Worm (Caenorhabditis elegans) whole organism, L2 larva: ENCODE results near the gene K02B2.6.

Experiments used
- C34F6.9 ChIP-seq: fragments of 150-350 bp; optimal IDR thresholded peaks from 2 replicates; lab custom pipeline; 2014; ENCODE audit warnings: missing biosample characterization, missing genetic modification characterization
- F13H6.1 ChIP-seq: sonication (generic microtip); optimal IDR thresholded peaks from 2 replicates; lab custom pipeline; 2016; ENCODE audit warnings: missing genetic modification characterization, missing compliant biosample characterization
- Y55F3AM.14 ChIP-seq: fragments of 200-800 bp; sonication (Bioruptor generic); optimal IDR thresholded peaks from 2 replicates; lab custom pipeline; 2018; ENCODE audit warnings: mild to moderate bottlenecking, missing genetic modification characterization, missing compliant biosample characterization
- ZK546.5 ChIP-seq: sonication (generic microtip); optimal IDR thresholded peaks from 2 replicates; lab custom pipeline; 2017; ENCODE audit warnings: missing biosample characterization, missing genetic modification characterization
- alr-1 ChIP-seq: fragments of 150-350 bp; optimal IDR thresholded peaks from 2 replicates; lab custom pipeline; 2014; ENCODE audit warnings: missing biosample characterization, missing genetic modification characterization
- ama-1 ChIP-seq: fragments of 150-350 bp; optimal IDR thresholded peaks from 2 replicates; lab custom pipeline; 2018; ENCODE audit warnings: inconsistent platforms
- blmp-1 ChIP-seq: sonication (generic microtip); optimal IDR thresholded peaks from 2 replicates; lab custom pipeline; 2017; ENCODE audit warnings: missing genetic modification characterization, mild to moderate bottlenecking, missing compliant biosample characterization, antibody characterized with exemption, moderate library complexity; ENCODE audit not compliant: insufficient read depth
- ceh-16 ChIP-seq: fragments of 150-350 bp; optimal IDR thresholded peaks from 2 replicates; lab custom pipeline; 2014; ENCODE audit warnings: missing biosample characterization, missing genetic modification characterization
- ceh-82 ChIP-seq: fragments of 150-350 bp; optimal IDR thresholded peaks from 2 replicates; lab custom pipeline; 2014; ENCODE audit warnings: missing biosample characterization, missing genetic modification characterization
- crh-2 ChIP-seq: sonication (generic microtip); optimal IDR thresholded peaks from 2 replicates; lab custom pipeline; 2017; ENCODE audit warnings: missing biosample characterization, missing genetic modification characterization
- dmd-4 ChIP-seq: sonication (generic microtip); optimal IDR thresholded peaks from 2 replicates; lab custom pipeline; 2017; ENCODE audit warnings: missing biosample characterization, missing genetic modification characterization
- egl-27 ChIP-seq: sonication (generic microtip); optimal IDR thresholded peaks from 3 replicates; lab custom pipeline; 2017; ENCODE audit warnings: missing biosample characterization, missing genetic modification reagents, missing genetic modification characterization
- elt-1 ChIP-seq: fragments of 150-350 bp; optimal IDR thresholded peaks from 2 replicates; lab custom pipeline; 2014; ENCODE audit warnings: missing biosample characterization, missing genetic modification characterization
- fos-1 ChIP-seq: fragments of 150-350 bp; optimal IDR thresholded peaks from 2 replicates; lab custom pipeline; 2014; ENCODE audit warnings: missing biosample characterization, missing genetic modification characterization
- gmeb-1 ChIP-seq: fragments of 150-350 bp; optimal IDR thresholded peaks from 2 replicates; lab custom pipeline; 2014; ENCODE audit warnings: missing biosample characterization, missing genetic modification characterization
- lin-13 ChIP-seq: fragments of 150-350 bp; optimal IDR thresholded peaks from 2 replicates; lab custom pipeline; 2014; ENCODE audit warnings: missing biosample characterization, missing genetic modification reagents, missing genetic modification characterization
- lin-39 ChIP-seq: fragments of 150-350 bp; optimal IDR thresholded peaks from 2 replicates; lab custom pipeline; 2014; ENCODE audit warnings: missing biosample characterization, missing genetic modification reagents, missing genetic modification characterization
- lsy-2 ChIP-seq, 2 experiments: fragments of 150-350 bp in 1 of 2; sonication (generic microtip) in 1 of 2; optimal IDR thresholded peaks; 2 replicates each; lab custom pipeline; 2014 to 2017; ENCODE audit warnings: missing biosample characterization in 2 of 2, missing genetic modification characterization in 2 of 2
- nhr-11 ChIP-seq: fragments of 150-350 bp; optimal IDR thresholded peaks from 2 replicates; lab custom pipeline; 2014; ENCODE audit warnings: missing biosample characterization, missing genetic modification characterization
- nhr-12 ChIP-seq: fragments of 150-350 bp; optimal IDR thresholded peaks from 2 replicates; lab custom pipeline; 2014; ENCODE audit warnings: missing biosample characterization, missing genetic modification characterization
- nhr-129 ChIP-seq: fragments of 150-350 bp; optimal IDR thresholded peaks from 2 replicates; lab custom pipeline; 2014; ENCODE audit warnings: missing biosample characterization, missing genetic modification characterization
- nhr-21 ChIP-seq: fragments of 150-350 bp; optimal IDR thresholded peaks from 2 replicates; lab custom pipeline; 2014; ENCODE audit warnings: missing biosample characterization, missing genetic modification characterization
- nhr-25 ChIP-seq: fragments of 150-350 bp; sonication (generic microtip); optimal IDR thresholded peaks from 3 replicates; lab custom pipeline; 2014; ENCODE audit warnings: missing biosample characterization, missing genetic modification characterization
- nhr-6 ChIP-seq: fragments of 150-350 bp; optimal IDR thresholded peaks from 2 replicates; lab custom pipeline; 2014; ENCODE audit warnings: missing biosample characterization, missing genetic modification characterization
- peb-1 ChIP-seq: fragments of 150-350 bp; optimal IDR thresholded peaks from 2 replicates; lab custom pipeline; 2014; ENCODE audit warnings: missing biosample characterization, missing genetic modification characterization
- sem-4 ChIP-seq: fragments of 150-350 bp; optimal IDR thresholded peaks from 2 replicates; lab custom pipeline; 2014; ENCODE audit warnings: missing biosample characterization, missing genetic modification reagents, missing genetic modification characterization
- skn-1 ChIP-seq: sonication (generic microtip); optimal IDR thresholded peaks from 2 replicates; lab custom pipeline; 2017; ENCODE audit warnings: missing biosample characterization, missing genetic modification characterization
- sma-3 ChIP-seq: sonication (generic microtip); optimal IDR thresholded peaks from 2 replicates; lab custom pipeline; 2016; ENCODE audit warnings: missing genetic modification reagents, missing genetic modification characterization, missing compliant biosample characterization
- sma-9 ChIP-seq, 2 experiments: fragments of 150-350 bp in 1 of 2; sonication (generic microtip) in 1 of 2; optimal IDR thresholded peaks; 2 replicates each; lab custom pipeline; 2014 to 2016; ENCODE audit warnings: missing genetic modification characterization in 2 of 2, mild to moderate bottlenecking in 1 of 2, missing biosample characterization in 1 of 2, missing compliant biosample characterization in 1 of 2, missing genetic modification reagents in 1 of 2, moderate library complexity in 1 of 2
- unc-55 ChIP-seq: fragments of 150-350 bp; sonication (generic microtip); optimal IDR thresholded peaks from 3 replicates; lab custom pipeline; 2014; ENCODE audit warnings: missing biosample characterization, missing genetic modification reagents, missing genetic modification characterization
- ztf-1 ChIP-seq: fragments of 200-800 bp; sonication (Bioruptor generic); conservative IDR thresholded peaks from 2 replicates; pipeline ENCODE4 v1.3.6; 2022; ENCODE audit warnings: missing genetic modification characterization, missing compliant biosample characterization
- ztf-11 ChIP-seq: sonication (generic microtip); optimal IDR thresholded peaks from 2 replicates; lab custom pipeline; 2017; ENCODE audit warnings: missing biosample characterization, missing genetic modification characterization
- ztf-4 ChIP-seq: fragments of 150-350 bp; optimal IDR thresholded peaks from 2 replicates; lab custom pipeline; 2014; ENCODE audit warnings: missing biosample characterization, missing genetic modification characterization

The K02B2.6 gene

DNA sequence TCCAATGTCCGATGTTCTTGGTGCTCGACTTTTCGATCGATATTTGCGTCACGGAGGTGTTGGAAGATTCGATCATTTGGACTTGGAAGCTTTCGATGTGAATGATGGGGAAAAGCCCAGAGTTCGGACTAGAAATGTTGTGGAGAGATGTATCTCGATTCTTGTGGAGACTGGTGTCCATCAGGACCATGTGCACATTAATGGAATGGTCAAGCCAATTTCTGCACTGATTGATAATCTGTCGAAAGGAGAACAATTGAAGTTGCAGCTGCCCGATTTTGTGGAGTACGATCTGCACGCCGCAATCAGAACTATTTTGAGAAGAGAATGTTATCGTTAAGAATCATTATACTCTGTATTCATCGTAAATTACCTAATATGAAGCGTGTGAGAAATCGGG is 25.0 kb downstream of the K02B2.6 start:
- no peak for TF ChIP-seq F13H6.1 (tag; lab: Kevin White, UChicago)
- no peak for TF ChIP-seq crh-2 (tag; lab: Kevin White, UChicago)
- TF ChIP-seq blmp-1 = no peak
- TF ChIP-seq peb-1 (tag; lab: Kevin White, UChicago) = no peak
- TF ChIP-seq nhr-11 = no peak
- TF ChIP-seq unc-55 (GFP tag; lab: Kevin White, UChicago) = no peak

DNA sequence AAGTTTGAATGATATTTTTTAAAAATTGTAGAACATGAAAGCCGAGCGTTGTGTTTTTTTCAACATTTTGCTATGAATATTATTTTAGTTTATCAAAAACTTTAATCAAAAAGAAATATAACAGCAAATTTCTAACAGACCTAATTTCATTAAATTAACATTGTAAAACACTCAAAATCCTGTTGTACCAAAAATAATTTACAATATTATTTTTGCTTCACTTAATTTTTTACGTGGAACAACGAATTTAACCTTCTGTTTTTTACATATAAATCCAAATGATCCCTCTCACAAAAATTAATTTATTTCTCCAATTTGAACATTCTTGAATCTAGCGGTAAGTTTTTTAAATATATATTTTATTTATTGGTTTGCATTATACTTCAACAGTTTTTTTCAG is 28.0 kb downstream of the K02B2.6 start, which contains the start of gene H32C10.1:
TSS of gene H32C10.1 (plus strand) at position 301 of the 400 bp plus-strand sequence.
- TF ChIP-seq ztf-11 (tag; lab: Kevin White, UChicago) = no peak
- no peak for TF ChIP-seq nhr-11
- no peak for TF ChIP-seq nhr-25 (tag; lab: Kevin White, UChicago)
- no peak for TF ChIP-seq blmp-1
- TF ChIP-seq ceh-16 (tag; lab: Kevin White, UChicago) = no peak
- TF ChIP-seq alr-1 = no peak
- TF ChIP-seq C34F6.9 (tag; lab: Kevin White, UChicago) = no peak
- no peak for TF ChIP-seq lin-39 (tag; lab: Kevin White, UChicago)

DNA sequence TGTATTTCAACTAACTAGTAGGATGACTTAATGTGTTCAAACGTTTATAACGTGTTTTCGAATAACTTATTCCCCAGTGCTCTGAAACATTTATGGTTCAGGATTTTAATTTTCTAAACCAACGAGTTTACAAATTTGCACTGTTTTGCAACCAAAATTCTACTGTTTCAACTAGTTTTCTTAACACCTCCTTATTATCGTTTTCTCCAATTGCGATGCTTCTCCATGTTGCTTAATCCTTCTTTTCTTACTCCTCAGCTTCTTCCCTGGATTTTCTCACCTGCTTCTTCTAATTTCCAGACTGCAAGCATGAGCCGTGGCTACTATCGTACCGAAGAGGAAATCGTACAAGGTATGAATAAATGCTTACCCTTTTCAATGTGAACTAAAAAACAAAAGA is 31.7 kb downstream of the K02B2.6 start, which contains the start of gene lin-33:
TSS of gene lin-33 (plus strand) at position 301 of the 400 bp plus-strand sequence.
- no peak for TF ChIP-seq Y55F3AM.14 (GFP tag; lab: Kevin White, UChicago)
- TF ChIP-seq dmd-4 (tag; lab: Kevin White, UChicago) = no peak
- TF ChIP-seq unc-55 (GFP tag; lab: Kevin White, UChicago) = no peak
- no peak for TF ChIP-seq nhr-21 (tag; lab: Kevin White, UChicago)

DNA sequence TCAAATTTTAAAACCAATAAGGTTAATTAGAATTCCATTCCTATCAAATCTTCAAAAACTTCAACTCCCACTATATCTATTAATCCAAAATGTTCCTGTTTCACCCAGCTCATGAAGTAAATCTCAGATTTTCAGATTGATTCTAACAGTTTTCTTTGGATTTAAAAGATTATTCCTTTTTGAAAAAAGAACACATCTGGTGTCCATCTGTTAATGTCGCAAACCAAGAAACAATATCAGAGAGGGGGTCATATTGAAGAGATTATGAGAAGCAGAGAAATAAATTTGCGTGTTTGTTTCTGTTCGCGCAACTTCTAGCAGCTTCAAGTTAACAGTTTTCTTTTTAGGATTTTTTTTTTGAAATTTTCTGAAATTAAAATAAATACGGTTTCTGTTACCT is 33.1 kb downstream of the K02B2.6 start:
- no peak for TF ChIP-seq nhr-6
- TF ChIP-seq C34F6.9 (tag; lab: Kevin White, UChicago) = no peak
- no peak for TF ChIP-seq fos-1 (tag; lab: Kevin White, UChicago)
- TF ChIP-seq lsy-2 (tag; optimal IDR thresholded peaks at IDR 0.05; lab: Kevin White, UChicago) = no peak
- TF ChIP-seq lin-13 (GFP tag; lab: Kevin White, UChicago) = no peak
- no peak for TF ChIP-seq ama-1
- TF ChIP-seq ZK546.5 (tag; lab: Kevin White, UChicago) = no peak
- no peak for TF ChIP-seq nhr-129
- TF ChIP-seq skn-1 (tag; lab: Kevin White, UChicago) = no peak
- TF ChIP-seq nhr-12 (tag; lab: Kevin White, UChicago) = no peak
- TF ChIP-seq ztf-4 (tag; lab: Kevin White, UChicago) = no peak
- TF ChIP-seq ztf-1 (GFP tag; lab: Robert Waterston, UW) = no peak
- TF ChIP-seq ceh-16 (tag; lab: Kevin White, UChicago) = no peak
- no peak for TF ChIP-seq ceh-82 (tag; lab: Kevin White, UChicago)

DNA sequence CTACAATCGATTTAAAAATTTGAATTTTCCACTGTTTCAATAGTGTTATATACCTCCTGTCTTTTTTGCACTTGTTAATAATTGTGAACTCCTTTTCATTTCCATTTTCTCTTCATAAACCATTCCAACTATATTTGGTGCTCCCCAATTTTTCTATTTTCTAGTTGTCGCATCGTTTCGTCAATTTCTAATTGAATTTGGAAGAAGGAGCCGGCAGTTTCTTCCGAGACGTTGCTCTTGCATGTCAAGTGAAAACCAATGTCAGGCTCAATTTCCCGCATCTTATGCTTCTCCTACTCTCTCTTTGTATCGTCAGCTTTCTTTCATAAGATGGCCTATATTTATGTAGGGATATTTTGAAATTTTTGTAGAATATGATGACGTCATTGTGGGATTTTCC is 34.3 kb downstream of the K02B2.6 start:
- TF ChIP-seq peb-1 (tag; lab: Kevin White, UChicago) (no peak), ztf-11 (tag; lab: Kevin White, UChicago) (no peak), sem-4 (tag; lab: Kevin White, UChicago) (peak; percentile 12), elt-1 (tag; lab: Kevin White, UChicago) (no peak), nhr-11 (no peak), ztf-1 (GFP tag; lab: Robert Waterston, UW) (no peak)

DNA sequence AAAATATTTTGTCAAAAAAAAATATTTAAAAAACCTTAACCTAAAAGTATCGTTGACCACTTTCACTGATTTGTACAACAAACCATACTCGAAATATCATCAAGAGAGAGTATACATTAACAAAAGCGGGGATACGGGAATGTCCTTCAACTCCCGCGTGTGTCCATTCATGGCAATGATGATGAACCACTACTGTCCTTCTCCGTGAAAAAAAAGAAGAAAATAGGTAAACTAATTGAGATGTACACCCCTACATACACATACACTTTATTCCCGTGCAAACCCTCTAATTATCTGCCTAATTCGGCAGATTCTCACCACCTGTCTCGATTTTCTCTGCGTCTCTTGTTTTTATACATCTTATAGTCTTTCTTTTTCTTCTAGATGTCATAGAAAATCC is 35.4 kb downstream of the K02B2.6 start:
- no peak for TF ChIP-seq ztf-4 (tag; lab: Kevin White, UChicago)
- TF ChIP-seq blmp-1 = peak; percentile 77
- peak; percentile 38 for TF ChIP-seq C34F6.9 (tag; lab: Kevin White, UChicago)
- TF ChIP-seq sma-9 (GFP tag; optimal IDR thresholded peaks at IDR 0.05; lab: Kevin White, UChicago) = peak; percentile 45
- TF ChIP-seq sma-9 (tag; optimal IDR thresholded peaks at IDR 0.05; lab: Kevin White, UChicago) = no peak
- no peak for TF ChIP-seq egl-27 (tag; lab: Kevin White, UChicago)
- peak; percentile 2 for TF ChIP-seq gmeb-1
- TF ChIP-seq nhr-25 (tag; lab: Kevin White, UChicago) = peak; percentile 80
- TF ChIP-seq dmd-4 (tag; lab: Kevin White, UChicago) = no peak
- TF ChIP-seq nhr-129 = peak; percentile 19
- TF ChIP-seq Y55F3AM.14 (GFP tag; lab: Kevin White, UChicago) = no peak
- TF ChIP-seq nhr-12 (tag; lab: Kevin White, UChicago) = no peak
- peak; percentile 14 for TF ChIP-seq crh-2 (tag; lab: Kevin White, UChicago)
- peak; percentile 47 for TF ChIP-seq sma-3
- TF ChIP-seq ceh-16 (tag; lab: Kevin White, UChicago) = peak; percentile 45
